Worm (Caenorhabditis elegans) whole organism, L4 larva: ENCODE measurements around the gene otpl-2.
A peak's percentile ranks its signal among the peaks of the same experiment; 100 is the strongest.
"Not testable (repeated sequence)": the region's sequence is repeated elsewhere in the genome, so short reads cannot be mapped to it uniquely, and the experiment has no call there.

Experiments used
- Y5F2A.4 ChIP-seq: fragments of 200-800 bp; sonication (Bioruptor generic); optimal IDR thresholded peaks from 2 replicates; lab custom pipeline; 2018; ENCODE audit warnings: mild to moderate bottlenecking, missing genetic modification characterization, missing compliant biosample characterization
- ceh-20 ChIP-seq: fragments of 200-800 bp; sonication (Bioruptor generic); IDR thresholded peaks from 2 replicates; pipeline ENCODE4 v1.3.6; 2022; ENCODE audit warnings: missing genetic modification reagents, missing genetic modification characterization, missing compliant biosample characterization
- ceh-44 ChIP-seq: fragments of 200-800 bp; sonication (Bioruptor generic); IDR thresholded peaks from 2 replicates; pipeline ENCODE4 v1.3.6; 2022; ENCODE audit warnings: missing genetic modification reagents, missing genetic modification characterization, missing compliant biosample characterization
- ctbp-1 ChIP-seq: fragments of 200-800 bp; sonication (Bioruptor generic); IDR thresholded peaks from 2 replicates; pipeline ENCODE4 v1.3.6; 2022; ENCODE audit warnings: missing genetic modification reagents, missing genetic modification characterization, missing compliant biosample characterization
- dmd-6 ChIP-seq: fragments of 200-800 bp; sonication (Bioruptor generic); IDR thresholded peaks from 2 replicates; pipeline ENCODE4 v1.3.6; 2022; ENCODE audit warnings: missing genetic modification reagents, missing genetic modification characterization, missing compliant biosample characterization
- dmd-9 ChIP-seq: fragments of 200-800 bp; sonication (Bioruptor generic); IDR thresholded peaks from 2 replicates; pipeline ENCODE4 v1.3.6; 2022; ENCODE audit warnings: missing genetic modification reagents, missing genetic modification characterization, missing compliant biosample characterization
- hmg-1.1 ChIP-seq: fragments of 200-800 bp; sonication (Bioruptor generic); IDR thresholded peaks from 2 replicates; pipeline ENCODE4 v1.3.6; 2022; ENCODE audit warnings: missing genetic modification reagents, missing genetic modification characterization, missing compliant biosample characterization
- lin-13 ChIP-seq: fragments of 150-350 bp; optimal IDR thresholded peaks from 2 replicates; lab custom pipeline; 2014; ENCODE audit warnings: missing biosample characterization, missing genetic modification reagents, missing genetic modification characterization
- lin-29 ChIP-seq: fragments of 200-800 bp; sonication (Bioruptor generic); IDR thresholded peaks from 2 replicates; pipeline ENCODE4 v1.3.6; 2022; ENCODE audit warnings: missing genetic modification reagents, missing genetic modification characterization, missing compliant biosample characterization
- lin-38 ChIP-seq: fragments of 200-800 bp; sonication (Bioruptor generic); IDR thresholded peaks from 2 replicates; pipeline ENCODE4 v1.3.6; 2022; ENCODE audit warnings: missing genetic modification reagents, missing genetic modification characterization, missing compliant biosample characterization
- lsy-2 ChIP-seq, 2 experiments: fragments of 150-350 bp in 1 of 2; sonication (generic microtip) in 1 of 2; optimal IDR thresholded peaks; 2 replicates each; lab custom pipeline; 2014 to 2017; ENCODE audit warnings: missing biosample characterization in 2 of 2, missing genetic modification characterization in 2 of 2
- madf-5 ChIP-seq, 2 experiments: fragments of 200-800 bp; sonication (Bioruptor generic); IDR thresholded peaks; 2 replicates each; pipeline ENCODE4 v1.3.6; 2022; ENCODE audit warnings: missing compliant biosample characterization in 2 of 2, missing genetic modification characterization in 2 of 2
- madf-9 ChIP-seq: fragments of 200-800 bp; sonication (Bioruptor generic); conservative IDR thresholded peaks from 2 replicates; pipeline ENCODE4 v1.3.6; 2022; ENCODE audit warnings: missing genetic modification reagents, missing genetic modification characterization, missing compliant biosample characterization
- nhr-25 ChIP-seq: sonication (generic microtip); optimal IDR thresholded peaks from 2 replicates; lab custom pipeline; 2017; ENCODE audit warnings: missing genetic modification characterization, mild to moderate bottlenecking, missing compliant biosample characterization, antibody characterized with exemption, moderate library complexity, borderline replicate concordance; ENCODE audit not compliant: insufficient read depth
- nhr-42 ChIP-seq: fragments of 200-800 bp; sonication (Bioruptor generic); IDR thresholded peaks from 2 replicates; pipeline ENCODE4 v1.3.6; 2022; ENCODE audit warnings: missing genetic modification characterization, missing compliant biosample characterization
- nhr-6 ChIP-seq: fragments of 150-350 bp; optimal IDR thresholded peaks from 2 replicates; lab custom pipeline; 2014; ENCODE audit warnings: missing biosample characterization, missing genetic modification characterization
- pha-4 ChIP-seq, 2 experiments: fragments of 150-350 bp in 1 of 2; fragments of 200-800 bp in 1 of 2; sonication (Bioruptor generic) in 1 of 2; IDR thresholded peaks in 1 of 2; optimal IDR thresholded peaks in 1 of 2; 2 replicates each; pipeline versions ENCODE4 v1.3.6 to Lab custom; 2014 to 2022; ENCODE audit warnings: missing genetic modification characterization in 2 of 2, missing genetic modification reagents in 2 of 2, missing biosample characterization in 1 of 2, missing compliant biosample characterization in 1 of 2
- rbr-2 ChIP-seq: sonication (generic microtip); optimal IDR thresholded peaks from 2 replicates; lab custom pipeline; 2016; ENCODE audit warnings: missing genotype, missing genetic modification characterization, missing compliant biosample characterization
- sdz-12 ChIP-seq: fragments of 200-800 bp; sonication (Bioruptor generic); optimal IDR thresholded peaks from 2 replicates; lab custom pipeline; 2018; ENCODE audit warnings: mild to moderate bottlenecking, missing genetic modification characterization, missing compliant biosample characterization
- snpc-1.2 ChIP-seq: fragments of 200-800 bp; sonication (Bioruptor generic); IDR thresholded peaks from 2 replicates; pipeline ENCODE4 v1.3.6; 2022; ENCODE audit warnings: missing genetic modification reagents, missing genetic modification characterization, missing compliant biosample characterization
- unc-62 ChIP-seq, 3 experiments: fragments of 150-350 bp in 1 of 3; sonication (generic microtip); optimal IDR thresholded peaks in 2 of 3; peaks in 1 of 3; 1 replicate in 1 of 3; 2 replicates in 2 of 3; lab custom pipeline; 2014 to 2017; ENCODE audit warnings: missing biosample characterization in 3 of 3, missing genetic modification characterization in 3 of 3, missing genetic modification reagents in 3 of 3, missing genotype in 1 of 3
- vab-7 ChIP-seq: fragments of 200-800 bp; sonication (Bioruptor generic); IDR thresholded peaks from 2 replicates; pipeline ENCODE4 v1.3.6; 2022; ENCODE audit warnings: missing genetic modification reagents, missing genetic modification characterization, missing compliant biosample characterization
- zfp-3 ChIP-seq: fragments of 200-800 bp; sonication (Bioruptor generic); conservative IDR thresholded peaks from 2 replicates; pipeline ENCODE4 v1.3.6; 2022; ENCODE audit warnings: missing genetic modification reagents, missing genetic modification characterization, missing compliant biosample characterization

otpl-2 gene

ce11 chrV:4056203-4056602 is 17.4 kb upstream of the otpl-2 start:
- no peak for TF ChIP-seq snpc-1.2 (GFP tag; lab: Robert Waterston, UW)
- TF ChIP-seq nhr-6 (tag; lab: Kevin White, UChicago): no peak
- TF ChIP-seq Y5F2A.4 (GFP tag; lab: Kevin White, UChicago): no peak
- no peak for TF ChIP-seq sdz-12
- peak in 1 of 2 experiments; percentile 93 for TF ChIP-seq unc-62 (GFP tag; optimal IDR thresholded peaks at IDR 0.05 in 1 of 2; lab: Kevin White, UChicago)
- TF ChIP-seq unc-62 (tag; optimal IDR thresholded peaks at IDR 0.05; lab: Kevin White, UChicago): no peak

- peak; percentile 86 for TF ChIP-seq nhr-42 (GFP tag; lab: Robert Waterston, UW)
- TF ChIP-seq lin-29 (GFP tag; lab: Robert Waterston, UW): peak; percentile 77; the same call in 1 of the 2 replicates
- peak in 1 of 2 experiments; percentile 0 for TF ChIP-seq lsy-2 (tag; optimal IDR thresholded peaks at IDR 0.05; lab: Kevin White, UChicago)
- TF ChIP-seq snpc-1.2 (GFP tag; lab: Robert Waterston, UW): peak; percentile 38; the same call in 1 of the 2 replicates
- 0 out of 2 replicates have a peak, but pooled peaks have one; percentile 39 for TF ChIP-seq dmd-9 (GFP tag; lab: Robert Waterston, UW)
- peak; percentile 39; the same call in 1 of the 2 replicates for TF ChIP-seq ceh-44 (GFP tag; lab: Robert Waterston, UW)
- TF ChIP-seq rbr-2 (tag; lab: Kevin White, UChicago): peak; percentile 40
- peak; percentile 70 for TF ChIP-seq dmd-6 (GFP tag; lab: Robert Waterston, UW)
- peak; percentile 98 for TF ChIP-seq lin-38
- peak; percentile 63 for TF ChIP-seq vab-7 (GFP tag; lab: Robert Waterston, UW)
- peak; percentile 61; the same call in 1 of the 2 replicates for TF ChIP-seq pha-4 (GFP tag; IDR thresholded peaks at IDR 0.05; lab: Robert Waterston, UW)
- not testable (repeated sequence) for TF ChIP-seq pha-4 (tag; optimal IDR thresholded peaks at IDR 0.05; lab: Kevin White, UChicago)
- TF ChIP-seq ctbp-1 (GFP tag; lab: Robert Waterston, UW): peak; percentile 87; the same call in 1 of the 2 replicates
- peak; percentile 81; the same call in 1 of the 2 replicates for TF ChIP-seq ceh-20
- peak; percentile 33; the same call in 1 of the 2 replicates for TF ChIP-seq madf-9 (GFP tag; lab: Robert Waterston, UW)
These were observed 9.9 kb upstream of the otpl-2 start for ce11 chrV:4063559-4064164.

- TF ChIP-seq lin-38: peak; percentile 85
These were observed 7.4 kb upstream of the otpl-2 start for ce11 chrV:4066143-4066542.

- peak; percentile 83 for TF ChIP-seq lin-38
These were observed 5.7 kb upstream of the otpl-2 start for ce11 chrV:4067876-4068275.

ce11 chrV:4080546-4080945 is 7.0 kb downstream of the otpl-2 start:
- TF ChIP-seq zfp-3 (GFP tag; lab: Robert Waterston, UW) (no peak), unc-62 (GFP tag; optimal IDR thresholded peaks at IDR 0.05 in 1 of 2; lab: Kevin White, UChicago) (peak in 1 of 2 experiments; percentile 93), unc-62 (tag; optimal IDR thresholded peaks at IDR 0.05; lab: Kevin White, UChicago) (no peak), dmd-6 (GFP tag; lab: Robert Waterston, UW) (no peak)

- TF ChIP-seq madf-9 (GFP tag; lab: Robert Waterston, UW): no peak
These were observed 7.7 kb downstream of the otpl-2 start, which contains the start of gene srh-211 for ce11 chrV:4081283-4081682. Gene srh-211 (minus strand): TSS chrV:4081383.

ce11 chrV:4082952-4083351 is 9.4 kb downstream of the otpl-2 start, which contains the start of gene F38H12.5:
Gene F38H12.5 (minus strand): TSS chrV:4083052.
- TF ChIP-seq madf-5 (GFP tag; IDR thresholded peaks at IDR 0.05; lab: Robert Waterston, UW) (no peak), nhr-25 (tag; lab: Kevin White, UChicago) (no peak), unc-62 (GFP tag; optimal IDR thresholded peaks at IDR 0.05 in 1 of 2; lab: Kevin White, UChicago) (peak in 1 of 2 experiments; percentile 8), unc-62 (tag; optimal IDR thresholded peaks at IDR 0.05; lab: Kevin White, UChicago) (no peak)
- TF ChIP-seq, all 104 proteins: peak for 1

ce11 chrV:4094740-4095139 is 21.2 kb downstream of the otpl-2 start, which contains the start of gene nhr-181:
Gene nhr-181 (plus strand): TSS chrV:4095040.
- TF ChIP-seq hmg-1.1 (GFP tag; lab: Robert Waterston, UW): no peak
- peak in 1 of 2 experiments; percentile 27 for TF ChIP-seq unc-62 (GFP tag; optimal IDR thresholded peaks at IDR 0.05 in 1 of 2; lab: Kevin White, UChicago)
- TF ChIP-seq unc-62 (tag; optimal IDR thresholded peaks at IDR 0.05; lab: Kevin White, UChicago): no peak
- no peak for TF ChIP-seq lin-13 (GFP tag; lab: Kevin White, UChicago)
